Fruit fly (Drosophila melanogaster) whole organism, embryonic: Measurements from ENCODE around the gene CG34409.

Experiments
- CG10543 ChIP-seq: fragments of 200-800 bp; sonication (Bioruptor generic); optimal IDR thresholded peaks from 3 replicates; lab custom pipeline; 2017; ENCODE audit warnings: missing biosample characterization, mild to moderate bottlenecking, missing genetic modification characterization, moderate library complexity
- CG11723 ChIP-seq: fragments of 200-800 bp; sonication (Bioruptor generic); optimal IDR thresholded peaks from 2 replicates; lab custom pipeline; 2017; ENCODE audit warnings: missing biosample characterization, mild to moderate bottlenecking, missing genetic modification characterization
- CG12942 ChIP-seq: fragments of 200-800 bp; sonication (Bioruptor generic); optimal IDR thresholded peaks from 3 replicates; lab custom pipeline; 2016; ENCODE audit warnings: missing biosample characterization, missing genetic modification characterization
- CG1529 ChIP-seq: fragments of 200-800 bp; sonication (Bioruptor generic); optimal IDR thresholded peaks from 3 replicates; lab custom pipeline; 2018; ENCODE audit warnings: missing biosample characterization, missing genetic modification characterization
- CG17328 ChIP-seq: fragments of 200-800 bp; sonication (Bioruptor generic); IDR thresholded peaks from 2 replicates; pipeline ENCODE4 v1.3.6; 2022; ENCODE audit warnings: missing biosample characterization, missing genetic modification characterization
- CG17359 ChIP-seq: fragments of 200-800 bp; sonication (Bioruptor generic); optimal IDR thresholded peaks from 3 replicates; lab custom pipeline; 2018; ENCODE audit warnings: missing biosample characterization, mild to moderate bottlenecking, missing genetic modification characterization, moderate library complexity
- CG17361 ChIP-seq: fragments of 200-800 bp; sonication (Bioruptor generic); IDR thresholded peaks from 3 replicates; pipeline ENCODE4 v1.3.6; 2022; ENCODE audit warnings: missing biosample characterization, missing genetic modification characterization
- CG17829 ChIP-seq: fragments of 200-800 bp; optimal IDR thresholded peaks from 2 replicates; lab custom pipeline; 2019; ENCODE audit warnings: missing biosample characterization, mild to moderate bottlenecking, missing genetic modification characterization, moderate library complexity
- CG17912 ChIP-seq: fragments of 200-800 bp; sonication (Bioruptor generic); optimal IDR thresholded peaks from 2 replicates; lab custom pipeline; 2018; ENCODE audit warnings: missing biosample characterization, mild to moderate bottlenecking, missing genetic modification characterization
- CG18476 ChIP-seq: fragments of 200-800 bp; sonication (Bioruptor generic); optimal IDR thresholded peaks from 2 replicates; lab custom pipeline; 2016; ENCODE audit warnings: missing biosample characterization, mild to moderate bottlenecking, missing genetic modification characterization
- CG2712 ChIP-seq: fragments of 200-800 bp; optimal IDR thresholded peaks from 3 replicates; lab custom pipeline; 2019; ENCODE audit warnings: missing biosample characterization, mild to moderate bottlenecking, missing genetic modification characterization, moderate library complexity
- CG32772 ChIP-seq: fragments of 200-800 bp; sonication (Bioruptor generic); IDR thresholded peaks from 2 replicates; pipeline ENCODE4 v1.3.6; 2022; ENCODE audit warnings: missing biosample characterization, missing genetic modification characterization
- CG43689 ChIP-seq: fragments of 200-800 bp; sonication (Bioruptor generic); IDR thresholded peaks from 2 replicates; pipeline ENCODE4 v1.3.6; 2022; ENCODE audit warnings: missing biosample characterization, missing genetic modification characterization
- CG4707 ChIP-seq: fragments of 200-800 bp; sonication (Bioruptor generic); optimal IDR thresholded peaks from 2 replicates; lab custom pipeline; 2018; ENCODE audit warnings: missing biosample characterization, mild to moderate bottlenecking, missing genetic modification characterization, moderate library complexity
- CG5245 ChIP-seq: fragments of 200-800 bp; sonication (Bioruptor generic); optimal IDR thresholded peaks from 3 replicates; lab custom pipeline; 2016; ENCODE audit warnings: missing biosample characterization, missing genetic modification characterization
- CG6689 ChIP-seq: fragments of 200-800 bp; sonication (Bioruptor generic); IDR thresholded peaks from 2 replicates; pipeline ENCODE4 v1.3.6; 2022; ENCODE audit warnings: missing biosample characterization, missing genetic modification characterization
- CG7963 ChIP-seq: fragments of 200-800 bp; sonication (Bioruptor generic); IDR thresholded peaks from 3 replicates; pipeline ENCODE4 v1.3.6; 2022; ENCODE audit warnings: missing biosample characterization, missing genetic modification characterization; ENCODE audit not compliant: partially characterized antibody
- CG7987 ChIP-seq: fragments of 200-800 bp; sonication (Bioruptor generic); optimal IDR thresholded peaks from 2 replicates; lab custom pipeline; 2018; ENCODE audit warnings: missing biosample characterization, mild to moderate bottlenecking, missing genetic modification characterization, moderate library complexity
- CG8388 ChIP-seq: fragments of 200-800 bp; sonication (Bioruptor generic); optimal IDR thresholded peaks from 2 replicates; lab custom pipeline; 2019; ENCODE audit warnings: missing biosample characterization, mild to moderate bottlenecking, missing genetic modification characterization, moderate library complexity
- CG8765 ChIP-seq: fragments of 200-800 bp; sonication (Bioruptor generic); IDR thresholded peaks from 2 replicates; pipeline ENCODE4 v1.3.6; 2022; ENCODE audit warnings: missing biosample characterization, missing genetic modification characterization
- D19B ChIP-seq: fragments of 200-800 bp; sonication (Bioruptor generic); optimal IDR thresholded peaks from 2 replicates; lab custom pipeline; 2017; ENCODE audit warnings: missing biosample characterization, mild to moderate bottlenecking, missing genetic modification characterization
- Dbx ChIP-seq: fragments of 200-800 bp; sonication (Bioruptor generic); IDR thresholded peaks from 3 replicates; pipeline ENCODE4 v1.3.6; 2022; ENCODE audit warnings: missing biosample characterization, missing genetic modification characterization
- Dip3 ChIP-seq: fragments of 200-800 bp; sonication (Bioruptor generic); optimal IDR thresholded peaks from 3 replicates; lab custom pipeline; 2016; ENCODE audit warnings: missing biosample characterization, missing genetic modification characterization
- H15 ChIP-seq: fragments of 200-800 bp; sonication (Bioruptor generic); IDR thresholded peaks from 3 replicates; pipeline ENCODE4 v1.3.6; 2022; ENCODE audit warnings: missing biosample characterization, missing genetic modification characterization
- HLH54F ChIP-seq: fragments of 200-800 bp; sonication (Bioruptor generic); optimal IDR thresholded peaks from 3 replicates; lab custom pipeline; 2016; ENCODE audit warnings: missing biosample characterization, missing genetic modification characterization
- Hr78 ChIP-seq, 2 experiments: fragments of 200-800 bp in 1 of 2; fragments of >200 bp in 1 of 2; sonication (Bioruptor generic) in 1 of 2; optimal IDR thresholded peaks; 2 replicates each; lab custom pipeline; 2017 to 2019; ENCODE audit warnings: missing biosample characterization in 2 of 2, missing genetic modification characterization in 2 of 2, mild to moderate bottlenecking in 1 of 2, moderate library complexity in 1 of 2
- Nf-YA ChIP-seq: fragments of 200-800 bp; sonication (Bioruptor generic); IDR thresholded peaks from 2 replicates; pipeline ENCODE4 v1.3.6; 2022; ENCODE audit warnings: missing biosample characterization, missing genetic modification characterization
- Ravus ChIP-seq: fragments of 200-800 bp; sonication (Bioruptor generic); IDR thresholded peaks from 2 replicates; pipeline ENCODE4 v1.3.6; 2022; ENCODE audit warnings: missing biosample characterization, missing genetic modification characterization
- Sox100B ChIP-seq: fragments of 200-800 bp; sonication (Bioruptor generic); optimal IDR thresholded peaks from 3 replicates; lab custom pipeline; 2018; ENCODE audit warnings: missing biosample characterization, mild to moderate bottlenecking, missing genetic modification characterization
- Taf1 ChIP-seq: fragments of 200-800 bp; sonication (Bioruptor generic); IDR thresholded peaks from 2 replicates; pipeline ENCODE4 v1.3.6; 2022; ENCODE audit warnings: missing biosample characterization, missing genetic modification characterization
- amos ChIP-seq: fragments of 200-800 bp; sonication (Bioruptor generic); IDR thresholded peaks from 2 replicates; pipeline ENCODE4 v1.3.6; 2022; ENCODE audit warnings: missing biosample characterization, missing genetic modification characterization; ENCODE audit not compliant: partially characterized antibody
- ato ChIP-seq: fragments of 200-800 bp; sonication (Bioruptor generic); IDR thresholded peaks from 2 replicates; pipeline ENCODE4 v1.3.6; 2022; ENCODE audit warnings: missing biosample characterization, missing genetic modification characterization; ENCODE audit not compliant: partially characterized antibody
- az2 ChIP-seq: fragments of 200-800 bp; sonication (Bioruptor generic); optimal IDR thresholded peaks from 3 replicates; lab custom pipeline; 2016; ENCODE audit warnings: missing biosample characterization, missing genetic modification characterization
- cato ChIP-seq: fragments of 200-800 bp; sonication (Bioruptor generic); optimal IDR thresholded peaks from 2 replicates; lab custom pipeline; 2016; ENCODE audit warnings: missing biosample characterization, missing genetic modification characterization, borderline replicate concordance
- cg ChIP-seq: fragments of 200-800 bp; sonication (Bioruptor generic); optimal IDR thresholded peaks from 3 replicates; lab custom pipeline; 2019; ENCODE audit warnings: missing biosample characterization, mild to moderate bottlenecking, missing genetic modification characterization, moderate library complexity
- dm ChIP-seq: fragments of 200-800 bp; sonication (Bioruptor generic); optimal IDR thresholded peaks from 3 replicates; lab custom pipeline; 2016; ENCODE audit warnings: missing biosample characterization, missing genetic modification characterization
- ems ChIP-seq: fragments of 200-800 bp; sonication (Bioruptor generic); optimal IDR thresholded peaks from 3 replicates; lab custom pipeline; 2016; ENCODE audit warnings: missing biosample characterization, missing genetic modification characterization
- gt ChIP-seq: fragments of 200-800 bp; sonication (Bioruptor generic); IDR thresholded peaks from 2 replicates; pipeline ENCODE4 v1.3.6; 2022; ENCODE audit warnings: missing biosample characterization, missing genetic modification characterization
- h ChIP-seq: fragments of >200 bp; optimal IDR thresholded peaks from 2 replicates; lab custom pipeline; 2017
- hb ChIP-seq: fragments of 200-800 bp; sonication (Bioruptor generic); IDR thresholded peaks from 3 replicates; pipeline ENCODE4 v1.3.6; 2022; ENCODE audit warnings: missing biosample characterization, missing genetic modification characterization; ENCODE audit not compliant: partially characterized antibody
- seq ChIP-seq: fragments of 200-800 bp; sonication (Bioruptor generic); IDR thresholded peaks from 2 replicates; pipeline ENCODE4 v1.3.6; 2022; ENCODE audit warnings: missing biosample characterization, missing genetic modification characterization
- ssp ChIP-seq: fragments of 200-800 bp; sonication (Bioruptor generic); IDR thresholded peaks from 2 replicates; pipeline ENCODE4 v1.3.6; 2022; ENCODE audit warnings: missing biosample characterization, missing genetic modification characterization

The CG34409 gene

dm6 chr3R:9705008-9705628 lies 41.0 kb downstream of the CG34409 start, which contains the start of gene Unc-115a (continued):
- no peak for TF ChIP-seq gt
- no peak for TF ChIP-seq Taf1
- TF ChIP-seq D19B, result no peak
- peak; percentile 32 for TF ChIP-seq CG10543 (GFP tag; lab: Kevin White, UChicago)
- no peak for TF ChIP-seq cato (GFP tag; lab: Kevin White, UChicago)
- TF ChIP-seq CG12942 (GFP tag; lab: Kevin White, UChicago), result no peak
- TF ChIP-seq CG17328, result no peak
- no peak for TF ChIP-seq CG4707 (GFP tag; lab: Kevin White, UChicago)
- TF ChIP-seq CG1529 (GFP tag; lab: Kevin White, UChicago), result no peak
- TF ChIP-seq CG6689 (GFP tag; lab: Robert Waterston, UW), result no peak
- TF ChIP-seq cg (GFP tag; lab: Kevin White, UChicago), result peak; percentile 93
- no peak for TF ChIP-seq CG32772 (GFP tag; lab: Robert Waterston, UW)
- no peak for TF ChIP-seq h (lab: Kevin White, UChicago)
- no peak for TF ChIP-seq CG17361 (GFP tag; lab: Robert Waterston, UW)
- TF ChIP-seq ssp (GFP tag; lab: Robert Waterston, UW), result no peak
- peak; percentile 17 for TF ChIP-seq ems (GFP tag; lab: Kevin White, UChicago)
- peak; percentile 57 for TF ChIP-seq CG17359 (tag; lab: Kevin White, UChicago)
- no peak for TF ChIP-seq az2 (GFP tag; lab: Kevin White, UChicago)
- no peak for TF ChIP-seq amos (GFP tag; lab: Robert Waterston, UW)
- peak; percentile 67 for TF ChIP-seq CG7987 (GFP tag; lab: Kevin White, UChicago)
- TF ChIP-seq CG43689 (GFP tag; lab: Robert Waterston, UW), result no peak
- peak; percentile 59 for TF ChIP-seq HLH54F (GFP tag; lab: Kevin White, UChicago)
- no peak for TF ChIP-seq CG5245 (GFP tag; lab: Kevin White, UChicago)
- no peak for TF ChIP-seq hb (GFP tag; lab: Robert Waterston, UW)
- peak; percentile 78 for TF ChIP-seq CG17829 (tag; lab: Kevin White, UChicago)
- TF ChIP-seq Sox100B (GFP tag; lab: Kevin White, UChicago), result no peak
- TF ChIP-seq Dip3 (GFP tag; lab: Kevin White, UChicago), result peak; percentile 25
- TF ChIP-seq CG17912 (GFP tag; lab: Kevin White, UChicago), result peak; percentile 54
- TF ChIP-seq Dbx (GFP tag; lab: Robert Waterston, UW), result no peak
- TF ChIP-seq CG18476 (GFP tag; lab: Kevin White, UChicago), result no peak
- TF ChIP-seq dm (GFP tag; lab: Kevin White, UChicago), result peak; percentile 94
- no peak for TF ChIP-seq Ravus (GFP tag; lab: Robert Waterston, UW)
- TF ChIP-seq CG8388 (GFP tag; lab: Kevin White, UChicago), result no peak
- TF ChIP-seq H15 (GFP tag; lab: Robert Waterston, UW), result no peak
- TF ChIP-seq ato (GFP tag; lab: Robert Waterston, UW), result no peak
- no peak for TF ChIP-seq Nf-YA (GFP tag; lab: Robert Waterston, UW)
- no peak for TF ChIP-seq CG11723 (GFP tag; lab: Kevin White, UChicago)
- TF ChIP-seq seq, result no peak
- TF ChIP-seq CG7963 (GFP tag; lab: Robert Waterston, UW), result no peak
- TF ChIP-seq CG8765 (GFP tag; lab: Robert Waterston, UW), result no peak
- no peak for TF ChIP-seq Hr78 (GFP tag; optimal IDR thresholded peaks at IDR 0.05; lab: Kevin White, UChicago)
- peak; percentile 73 for TF ChIP-seq CG2712 (tag; lab: Kevin White, UChicago)
